Worm (Caenorhabditis elegans): ENCODE results near the gene unc-46.

The unc-46 gene

ce11 chrV:5084957-5085465 is 13.8 kb downstream of the unc-46 start, which contains the start of gene Y58A7A.4:
Y58A7A.4 (minus strand) TSS chrV:5085007.
- no peak for TF ChIP-seq swsn-7 (tag; optimal IDR thresholded peaks at IDR 0.05)
- no peak for TF ChIP-seq efl-1 (optimal IDR thresholded peaks at IDR 0.05)
- TF ChIP-seq efl-1 (GFP tag; optimal IDR thresholded peaks at IDR 0.05 in 1 of 2) = peak in 1 of 2 experiments; percentile 26
- TF ChIP-seq lsy-2 (tag; optimal IDR thresholded peaks at IDR 0.05) = peak in 1 of 2 experiments; percentile 30
- no peak for TF ChIP-seq ceh-88 (GFP tag; IDR thresholded peaks at IDR 0.05)
- peak; percentile 64 for TF ChIP-seq skn-1 (tag; optimal IDR thresholded peaks at IDR 0.05)
- TF ChIP-seq snpc-4 (tag; optimal IDR thresholded peaks at IDR 0.05) = no peak

- peak; percentile 31 for TF ChIP-seq swsn-7 (tag; optimal IDR thresholded peaks at IDR 0.05)
- TF ChIP-seq lsy-2 (tag; optimal IDR thresholded peaks at IDR 0.05) = peak; percentile 9 to 76
- peak; percentile 49 for TF ChIP-seq snu-23 (GFP tag; optimal IDR thresholded peaks at IDR 0.05)
- no peak for TF ChIP-seq pqm-1 (tag; optimal IDR thresholded peaks at IDR 0.05)
- no peak for TF ChIP-seq ama-1 (optimal IDR thresholded peaks at IDR 0.05)
- TF ChIP-seq aly-2 (tag; optimal IDR thresholded peaks at IDR 0.05) = no peak
- no peak for TF ChIP-seq Y116A8C.19 (tag; optimal IDR thresholded peaks at IDR 0.05; ENCODE audit: borderline replicate concordance)
- TF ChIP-seq unc-30 (tag; optimal IDR thresholded peaks at IDR 0.05) = no peak
- TF ChIP-seq rnt-1 (tag; optimal IDR thresholded peaks at IDR 0.05) = peak; percentile 15
- TF ChIP-seq tlp-1 (tag; optimal IDR thresholded peaks at IDR 0.05) = no peak
- peak; percentile 22 for TF ChIP-seq nhr-11 (tag; optimal IDR thresholded peaks at IDR 0.05)
- no peak for TF ChIP-seq ceh-8 (GFP tag; optimal IDR thresholded peaks at IDR 0.05)
- TF ChIP-seq nhr-28 (tag; optimal IDR thresholded peaks at IDR 0.05) = no peak
- peak; percentile 35 for TF ChIP-seq jun-1 (tag; optimal IDR thresholded peaks at IDR 0.05)
- TF ChIP-seq elt-3 (tag; optimal IDR thresholded peaks at IDR 0.05) = peak in 2 of 6 experiments; percentile 57 to 60
- peak; percentile 36 to 60 for TF ChIP-seq efl-1 (optimal IDR thresholded peaks at IDR 0.05)
- peak in 1 of 2 experiments; percentile 39 for TF ChIP-seq efl-1 (GFP tag; optimal IDR thresholded peaks at IDR 0.05 in 1 of 2)
- TF ChIP-seq nhr-84 (tag; optimal IDR thresholded peaks at IDR 0.05) = no peak
- TF ChIP-seq sptf-1 (tag; optimal IDR thresholded peaks at IDR 0.05) = no peak
- TF ChIP-seq ces-1 (GFP tag; optimal IDR thresholded peaks at IDR 0.05) = no peak
- TF ChIP-seq egl-13 (tag; optimal IDR thresholded peaks at IDR 0.05) = no peak
- TF ChIP-seq irx-1 (tag; optimal IDR thresholded peaks at IDR 0.05) = peak; percentile 31
- no peak for TF ChIP-seq lin-39 (tag; optimal IDR thresholded peaks at IDR 0.05)
- no peak for TF ChIP-seq fkh-4 (tag; optimal IDR thresholded peaks at IDR 0.05; ENCODE audit: borderline replicate concordance)
- TF ChIP-seq sox-4 (tag; optimal IDR thresholded peaks at IDR 0.05) = no peak
- peak; percentile 61 for TF ChIP-seq nhr-237 (tag; optimal IDR thresholded peaks at IDR 0.05)
- TF ChIP-seq lin-35 (GFP tag; optimal IDR thresholded peaks at IDR 0.05) = peak in 1 of 2 experiments; percentile 71
- no peak for TF ChIP-seq mef-2 (tag; optimal IDR thresholded peaks at IDR 0.05)
- no peak for TF ChIP-seq snpc-4 (tag; optimal IDR thresholded peaks at IDR 0.05)
- TF ChIP-seq sup-37 (GFP tag; optimal IDR thresholded peaks at IDR 0.05) = no peak
- TF ChIP-seq dsc-1 (tag; optimal IDR thresholded peaks at IDR 0.05) = no peak
- TF ChIP-seq blmp-1 (tag; optimal IDR thresholded peaks at IDR 0.05) = peak; percentile 41
- TF ChIP-seq hpl-2 (GFP tag; optimal IDR thresholded peaks at IDR 0.05) = peak; percentile 64
- TF ChIP-seq ceh-88 (GFP tag; IDR thresholded peaks at IDR 0.05) = no peak
- no peak for TF ChIP-seq lin-13 (GFP tag; optimal IDR thresholded peaks at IDR 0.05)
- no peak for TF ChIP-seq C04F5.9 (tag; optimal IDR thresholded peaks at IDR 0.05)
- TF ChIP-seq ets-5 (GFP tag; IDR thresholded peaks at IDR 0.05) = no peak
- TF ChIP-seq elt-2 (tag; optimal IDR thresholded peaks at IDR 0.05) = no peak
- no peak for TF ChIP-seq C34B4.2 (tag; optimal IDR thresholded peaks at IDR 0.05)
- TF ChIP-seq unc-86 (tag; optimal IDR thresholded peaks at IDR 0.05) = no peak
- TF ChIP-seq hlh-4 (tag; optimal IDR thresholded peaks at IDR 0.05) = no peak
- no peak for TF ChIP-seq unc-62 (GFP tag; optimal IDR thresholded peaks at IDR 0.05)
- no peak for TF ChIP-seq lin-15B (tag; optimal IDR thresholded peaks at IDR 0.05)
- no peak for TF ChIP-seq alr-1 (tag; optimal IDR thresholded peaks at IDR 0.05; ENCODE audit: borderline replicate concordance)
- TF ChIP-seq dpl-1 (GFP tag; optimal IDR thresholded peaks at IDR 0.05) = peak in 2 of 3 experiments; percentile 21 to 24
- peak in 2 of 3 experiments; percentile 12 to 71 for TF ChIP-seq ceh-82 (tag; optimal IDR thresholded peaks at IDR 0.05)
- no peak for TF ChIP-seq pag-3 (tag; optimal IDR thresholded peaks at IDR 0.05; ENCODE audit: borderline replicate concordance, insufficient read depth)
- no peak for TF ChIP-seq fkh-8 (tag; optimal IDR thresholded peaks at IDR 0.05)
- TF ChIP-seq aha-1 (tag; optimal IDR thresholded peaks at IDR 0.05) = no peak
These were observed 17.9 kb downstream of the unc-46 start, which contains the start of gene Y58A7A.3 for ce11 chrV:5080853-5081338. Y58A7A.3 (minus strand) TSS chrV:5080903.

All from whole organism, L1 larva.